Fruit fly (Drosophila melanogaster) whole organism, embryonic: Measurements from ENCODE around the gene Gdh.

ENCODE experiments used
- BtbVII ChIP-seq: fragments of 200-800 bp; sonication (Bioruptor generic); optimal IDR thresholded peaks from 3 replicates; lab custom pipeline; 2017; ENCODE audit warnings: missing biosample characterization, mild to moderate bottlenecking, missing genetic modification characterization
- Bteb2 ChIP-seq: fragments of 200-800 bp; sonication (Bioruptor generic); optimal IDR thresholded peaks from 2 replicates; lab custom pipeline; 2016; ENCODE audit warnings: missing biosample characterization, missing genetic modification characterization
- CG13894 ChIP-seq: fragments of 200-800 bp; sonication (Bioruptor generic); optimal IDR thresholded peaks from 3 replicates; lab custom pipeline; 2018; ENCODE audit warnings: missing biosample characterization, mild to moderate bottlenecking, missing genetic modification characterization, moderate library complexity
- CG15269 ChIP-seq: fragments of 200-800 bp; sonication (Bioruptor generic); optimal IDR thresholded peaks from 2 replicates; lab custom pipeline; 2018; ENCODE audit warnings: missing biosample characterization, mild to moderate bottlenecking, missing genetic modification characterization, moderate library complexity
- CG1602 ChIP-seq: fragments of 200-800 bp; sonication (Bioruptor generic); optimal IDR thresholded peaks from 3 replicates; lab custom pipeline; 2016; ENCODE audit warnings: missing biosample characterization, missing genetic modification characterization
- CG17328 ChIP-seq: fragments of 200-800 bp; sonication (Bioruptor generic); IDR thresholded peaks from 2 replicates; pipeline ENCODE4 v1.3.6; 2022; ENCODE audit warnings: missing biosample characterization, missing genetic modification characterization
- CG17802 ChIP-seq: fragments of 200-800 bp; sonication (Bioruptor generic); optimal IDR thresholded peaks from 2 replicates; lab custom pipeline; 2018; ENCODE audit warnings: missing biosample characterization, mild to moderate bottlenecking, missing genetic modification characterization, moderate library complexity
- CG18764 ChIP-seq: fragments of 200-800 bp; sonication (Bioruptor generic); optimal IDR thresholded peaks from 3 replicates; lab custom pipeline; 2016; ENCODE audit warnings: missing biosample characterization, missing genetic modification characterization
- CG2116 ChIP-seq: fragments of 200-800 bp; sonication (Bioruptor generic); optimal IDR thresholded peaks from 3 replicates; lab custom pipeline; 2018; ENCODE audit warnings: missing biosample characterization, mild to moderate bottlenecking, missing genetic modification characterization
- CG2199 ChIP-seq: fragments of 200-800 bp; sonication (Bioruptor generic); IDR thresholded peaks from 3 replicates; pipeline ENCODE4 v1.3.6; 2022; ENCODE audit warnings: missing biosample characterization, missing genetic modification characterization
- CG32532 ChIP-seq: fragments of 200-800 bp; sonication (Bioruptor generic); IDR thresholded peaks from 2 replicates; pipeline ENCODE4 v1.3.6; 2022; ENCODE audit warnings: missing biosample characterization, missing genetic modification characterization
- CG4404 ChIP-seq: fragments of 200-800 bp; sonication (Bioruptor generic); IDR thresholded peaks from 2 replicates; pipeline ENCODE4 v1.3.6; 2022; ENCODE audit warnings: missing biosample characterization, missing genetic modification characterization
- CG4707 ChIP-seq: fragments of 200-800 bp; sonication (Bioruptor generic); optimal IDR thresholded peaks from 2 replicates; lab custom pipeline; 2018; ENCODE audit warnings: missing biosample characterization, mild to moderate bottlenecking, missing genetic modification characterization, moderate library complexity
- CG7357 ChIP-seq: fragments of 200-800 bp; sonication (Bioruptor generic); IDR thresholded peaks from 3 replicates; pipeline ENCODE4 v1.3.6; 2022; ENCODE audit warnings: missing biosample characterization, missing genetic modification characterization
- CG7556 ChIP-seq: fragments of 200-800 bp; sonication (Bioruptor generic); optimal IDR thresholded peaks from 2 replicates; lab custom pipeline; 2017; ENCODE audit warnings: missing biosample characterization, mild to moderate bottlenecking, missing genetic modification characterization
- CG8478 ChIP-seq: fragments of >200 bp; optimal IDR thresholded peaks from 2 replicates; lab custom pipeline; 2018
- CG9797 ChIP-seq: fragments of 200-800 bp; sonication (Bioruptor generic); optimal IDR thresholded peaks from 3 replicates; lab custom pipeline; 2018; ENCODE audit warnings: missing biosample characterization, mild to moderate bottlenecking, missing genetic modification characterization
- CHES-1-like ChIP-seq: fragments of 200-800 bp; sonication (Bioruptor generic); optimal IDR thresholded peaks from 2 replicates; lab custom pipeline; 2016; ENCODE audit warnings: missing biosample characterization, missing genetic modification characterization
- Camta ChIP-seq: fragments of 200-800 bp; sonication (Bioruptor generic); optimal IDR thresholded peaks from 2 replicates; lab custom pipeline; 2016; ENCODE audit warnings: missing biosample characterization, missing genetic modification characterization
- Dbx ChIP-seq: fragments of 200-800 bp; sonication (Bioruptor generic); IDR thresholded peaks from 3 replicates; pipeline ENCODE4 v1.3.6; 2022; ENCODE audit warnings: missing biosample characterization, missing genetic modification characterization
- Dip2 ChIP-seq: fragments of 200-800 bp; sonication (Bioruptor generic); IDR thresholded peaks from 2 replicates; pipeline ENCODE4 v1.3.6; 2022; ENCODE audit warnings: missing biosample characterization, missing genetic modification characterization
- Mrtf ChIP-seq: fragments of 200-800 bp; sonication (Bioruptor generic); IDR thresholded peaks from 3 replicates; pipeline ENCODE4 v1.3.6; 2022; ENCODE audit warnings: missing biosample characterization, missing genetic modification characterization
- Side ChIP-seq: fragments of 200-800 bp; sonication (Bioruptor generic); optimal IDR thresholded peaks from 2 replicates; lab custom pipeline; 2016; ENCODE audit warnings: missing biosample characterization, missing genetic modification characterization
- Sox100B ChIP-seq: fragments of 200-800 bp; sonication (Bioruptor generic); optimal IDR thresholded peaks from 3 replicates; lab custom pipeline; 2018; ENCODE audit warnings: missing biosample characterization, mild to moderate bottlenecking, missing genetic modification characterization
- Sox102F ChIP-seq: fragments of 200-800 bp; sonication (Bioruptor generic); optimal IDR thresholded peaks from 2 replicates; lab custom pipeline; 2018; ENCODE audit warnings: missing biosample characterization, mild to moderate bottlenecking, missing genetic modification characterization, moderate library complexity
- YL-1 ChIP-seq: fragments of 200-800 bp; sonication (Bioruptor generic); optimal IDR thresholded peaks from 3 replicates; lab custom pipeline; 2017; ENCODE audit warnings: missing biosample characterization, mild to moderate bottlenecking, missing genetic modification characterization
- bab2 ChIP-seq: fragments of 200-800 bp; sonication (Bioruptor generic); optimal IDR thresholded peaks from 2 replicates; lab custom pipeline; 2016; ENCODE audit warnings: missing biosample characterization, missing genetic modification characterization
- bowl ChIP-seq: fragments of 200-800 bp; sonication (Bioruptor generic); IDR thresholded peaks from 2 replicates; pipeline ENCODE4 v1.3.6; 2022; ENCODE audit warnings: missing biosample characterization, missing genetic modification characterization
- bsh ChIP-seq, 2 experiments: fragments of 200-800 bp; sonication (Bioruptor generic); optimal IDR thresholded peaks; 2 replicates each; lab custom pipeline; 2017 to 2018; ENCODE audit warnings: mild to moderate bottlenecking in 2 of 2, missing biosample characterization in 2 of 2, missing genetic modification characterization in 2 of 2, moderate library complexity in 1 of 2
- btn ChIP-seq: fragments of 200-800 bp; sonication (Bioruptor generic); optimal IDR thresholded peaks from 2 replicates; lab custom pipeline; 2016; ENCODE audit warnings: missing biosample characterization, missing genetic modification characterization
- chm ChIP-seq: fragments of 200-800 bp; sonication (Bioruptor generic); IDR thresholded peaks from 2 replicates; pipeline ENCODE4 v1.3.6; 2022; ENCODE audit warnings: missing biosample characterization, missing genetic modification characterization
- ems ChIP-seq: fragments of 200-800 bp; sonication (Bioruptor generic); optimal IDR thresholded peaks from 3 replicates; lab custom pipeline; 2016; ENCODE audit warnings: missing biosample characterization, missing genetic modification characterization
- fd64A ChIP-seq: fragments of 200-800 bp; sonication (Bioruptor generic); optimal IDR thresholded peaks from 3 replicates; lab custom pipeline; 2018; ENCODE audit warnings: missing biosample characterization, mild to moderate bottlenecking, missing genetic modification characterization
- hbn ChIP-seq: fragments of 200-800 bp; sonication (Bioruptor generic); IDR thresholded peaks from 2 replicates; pipeline ENCODE4 v1.3.6; 2022; ENCODE audit warnings: missing biosample characterization, missing genetic modification characterization; ENCODE audit not compliant: partially characterized antibody
- her ChIP-seq: fragments of 200-800 bp; sonication (Bioruptor generic); optimal IDR thresholded peaks from 2 replicates; lab custom pipeline; 2016; ENCODE audit warnings: missing biosample characterization, missing genetic modification characterization
- insv ChIP-seq, 2 experiments: fragments of 200-800 bp; sonication (Bioruptor generic); optimal IDR thresholded peaks; 3 replicates each; lab custom pipeline; 2016 to 2018; ENCODE audit warnings: missing biosample characterization in 2 of 2, missing genetic modification characterization in 2 of 2
- jigr1 ChIP-seq: fragments of 200-800 bp; sonication (Bioruptor generic); IDR thresholded peaks from 3 replicates; pipeline ENCODE4 v1.3.6; 2022; ENCODE audit warnings: missing biosample characterization, missing genetic modification characterization
- lmd ChIP-seq: fragments of 200-800 bp; sonication (Bioruptor generic); IDR thresholded peaks from 2 replicates; pipeline ENCODE4 v1.3.6; 2022; ENCODE audit warnings: missing biosample characterization, missing genetic modification characterization
- luna ChIP-seq: fragments of 200-800 bp; sonication (Bioruptor generic); optimal IDR thresholded peaks from 2 replicates; lab custom pipeline; 2016; ENCODE audit warnings: missing biosample characterization, missing genetic modification characterization
- nom ChIP-seq: fragments of 200-800 bp; sonication (Bioruptor generic); optimal IDR thresholded peaks from 2 replicates; lab custom pipeline; 2017; ENCODE audit warnings: missing biosample characterization, missing genetic modification characterization, mild to moderate bottlenecking, moderate library complexity, missing genetic modification reagents
- p53 ChIP-seq: fragments of 200-800 bp; sonication (Bioruptor generic); optimal IDR thresholded peaks from 2 replicates; lab custom pipeline; 2016; ENCODE audit warnings: missing biosample characterization, missing genetic modification characterization
- pum ChIP-seq: fragments of 200-800 bp; sonication (Bioruptor generic); optimal IDR thresholded peaks from 2 replicates; lab custom pipeline; 2016; ENCODE audit warnings: missing biosample characterization, missing genetic modification characterization
- ro ChIP-seq: fragments of 200-800 bp; sonication (Bioruptor generic); IDR thresholded peaks from 2 replicates; pipeline ENCODE4 v1.3.6; 2022; ENCODE audit warnings: missing biosample characterization, missing genetic modification characterization
- run ChIP-seq: fragments of 200-800 bp; sonication (Bioruptor generic); optimal IDR thresholded peaks from 3 replicates; lab custom pipeline; 2018; ENCODE audit warnings: missing biosample characterization, mild to moderate bottlenecking, missing genetic modification characterization
- schlank ChIP-seq: fragments of 200-800 bp; sonication (Bioruptor generic); optimal IDR thresholded peaks from 2 replicates; lab custom pipeline; 2018; ENCODE audit warnings: missing biosample characterization, mild to moderate bottlenecking, missing genetic modification characterization
- shn ChIP-seq: fragments of 200-800 bp; sonication (Bioruptor generic); optimal IDR thresholded peaks from 3 replicates; lab custom pipeline; 2016; ENCODE audit warnings: missing biosample characterization, missing genetic modification characterization
- ssp ChIP-seq: fragments of 200-800 bp; sonication (Bioruptor generic); IDR thresholded peaks from 2 replicates; pipeline ENCODE4 v1.3.6; 2022; ENCODE audit warnings: missing biosample characterization, missing genetic modification characterization
- tio ChIP-seq: fragments of 200-800 bp; sonication (Bioruptor generic); optimal IDR thresholded peaks from 2 replicates; lab custom pipeline; 2017; ENCODE audit warnings: missing biosample characterization, missing genetic modification characterization, inconsistent platforms
- z ChIP-seq: fragments of 200-800 bp; sonication (Bioruptor generic); IDR thresholded peaks from 3 replicates; pipeline ENCODE4 v1.3.6; 2022; ENCODE audit warnings: missing biosample characterization, missing genetic modification characterization
- zf30C ChIP-seq: fragments of 200-800 bp; sonication (Bioruptor generic); optimal IDR thresholded peaks from 3 replicates; lab custom pipeline; 2018; ENCODE audit warnings: missing biosample characterization, mild to moderate bottlenecking, missing genetic modification characterization

Gdh gene

DNA sequence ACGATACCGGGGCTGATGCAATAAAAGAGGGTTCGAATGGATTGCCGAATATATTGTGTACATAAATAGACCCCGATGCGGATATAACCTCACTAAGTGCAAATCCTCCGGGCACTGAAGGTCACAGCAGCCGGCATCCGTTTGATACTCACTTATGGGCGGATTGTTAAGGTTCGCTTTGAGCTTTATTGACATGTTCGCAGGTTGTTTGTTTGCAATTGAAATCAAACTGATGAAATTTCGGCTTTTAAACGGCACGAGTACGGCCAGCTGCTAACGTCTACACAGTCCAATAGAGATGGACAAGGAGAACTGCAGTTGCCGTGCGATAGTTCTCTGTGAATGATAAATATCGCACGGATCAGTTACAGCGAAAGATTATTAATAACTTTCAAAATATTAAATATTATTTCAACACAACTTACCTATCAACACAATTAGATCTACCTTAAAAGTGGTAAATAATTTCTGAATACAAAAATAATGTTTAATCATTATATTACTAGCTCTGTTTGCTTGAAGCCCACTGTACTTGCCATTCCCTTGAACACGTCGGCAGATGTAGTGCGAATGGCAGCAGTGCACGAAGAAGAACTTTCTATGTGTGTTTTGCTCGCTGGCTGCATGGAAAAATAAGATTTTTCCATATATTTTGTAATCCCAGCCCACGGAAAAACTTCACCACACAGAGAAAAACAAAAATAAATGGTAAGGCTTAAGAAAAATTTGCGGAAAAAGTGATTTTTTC is 15.4 kb upstream of the Gdh start, which contains the start of the genes GluProRS and AP-1sigma (continued):
- TF ChIP-seq Dip2: peak; percentile 32; the same call in 1 of the 2 replicates
- 0 out of 3 replicates have a peak, but pooled peaks have one; percentile 53 for TF ChIP-seq z (GFP tag; lab: Robert Waterston, UW)
- TF ChIP-seq CG17802 (tag; lab: Kevin White, UChicago): peak; percentile 70
- peak; percentile 38 for TF ChIP-seq luna (GFP tag; lab: Kevin White, UChicago)
- peak; percentile 85 for TF ChIP-seq bab2 (GFP tag; lab: Kevin White, UChicago)
- TF ChIP-seq Mrtf (GFP tag; lab: Robert Waterston, UW): peak; percentile 95
- peak; percentile 89 for TF ChIP-seq jigr1 (GFP tag; lab: Robert Waterston, UW)
- peak; percentile 42 for TF ChIP-seq btn (GFP tag; lab: Kevin White, UChicago)
- TF ChIP-seq CG15269 (tag; lab: Kevin White, UChicago): peak; percentile 87
- peak; percentile 90 for TF ChIP-seq Sox102F (GFP tag; lab: Kevin White, UChicago)
- peak; percentile 88 for TF ChIP-seq pum (GFP tag; lab: Kevin White, UChicago)
- peak; percentile 79 for TF ChIP-seq ro (GFP tag; lab: Robert Waterston, UW)
- peak in 1 of 2 experiments; percentile 30 for TF ChIP-seq insv (GFP tag; optimal IDR thresholded peaks at IDR 0.05; lab: Kevin White, UChicago)
- no peak for TF ChIP-seq fd64A (GFP tag; lab: Kevin White, UChicago)
- TF ChIP-seq bsh (GFP tag; optimal IDR thresholded peaks at IDR 0.05; lab: Kevin White, UChicago): peak in 1 of 2 experiments; percentile 87
- TF ChIP-seq shn (GFP tag; lab: Kevin White, UChicago): peak; percentile 71
- peak; percentile 95 for TF ChIP-seq CG32532 (GFP tag; lab: Robert Waterston, UW)
- peak; percentile 82 for TF ChIP-seq Sox100B (GFP tag; lab: Kevin White, UChicago)
- TF ChIP-seq hbn: peak; percentile 79
- TF ChIP-seq CG7357 (GFP tag; lab: Robert Waterston, UW): peak; percentile 91
- TF ChIP-seq YL-1 (GFP tag; lab: Kevin White, UChicago): peak; percentile 81
- TF ChIP-seq BtbVII (GFP tag; lab: Kevin White, UChicago): peak; percentile 39
- TF ChIP-seq CG2116 (GFP tag; lab: Kevin White, UChicago): peak; percentile 70
- TF ChIP-seq CG9797 (GFP tag; lab: Kevin White, UChicago): peak; percentile 27
- TF ChIP-seq ssp (GFP tag; lab: Robert Waterston, UW): peak; percentile 91
- peak; percentile 67 for TF ChIP-seq bowl
- TF ChIP-seq Dbx (GFP tag; lab: Robert Waterston, UW): peak; percentile 98
- TF ChIP-seq Side (GFP tag; lab: Kevin White, UChicago): peak; percentile 60
- TF ChIP-seq CG18764: peak; percentile 88
- peak; percentile 82 for TF ChIP-seq CG7556 (GFP tag; lab: Kevin White, UChicago)
- TF ChIP-seq CHES-1-like: peak; percentile 78
- peak; percentile 22 for TF ChIP-seq nom (GFP tag; lab: Kevin White, UChicago)
- TF ChIP-seq schlank (tag; lab: Kevin White, UChicago): peak; percentile 59
- TF ChIP-seq CG4404 (GFP tag; lab: Robert Waterston, UW): peak; percentile 96
- TF ChIP-seq tio (GFP tag; lab: Kevin White, UChicago): peak; percentile 87
- peak; percentile 39 for TF ChIP-seq run (tag; lab: Kevin White, UChicago)
- peak; percentile 69 for TF ChIP-seq CG8478
- peak; percentile 80 for TF ChIP-seq Camta (GFP tag; lab: Kevin White, UChicago)
- peak; percentile 96 for TF ChIP-seq CG4707
- peak; percentile 46 for TF ChIP-seq her
- TF ChIP-seq Bteb2: peak; percentile 76
- TF ChIP-seq CG1602 (GFP tag; lab: Kevin White, UChicago): peak; percentile 94
- TF ChIP-seq CG2199 (GFP tag; lab: Robert Waterston, UW): peak; percentile 92
- no peak for TF ChIP-seq CG13894 (tag; lab: Kevin White, UChicago)
- peak; percentile 87 for TF ChIP-seq ems (GFP tag; lab: Kevin White, UChicago)
- peak; percentile 95 for TF ChIP-seq CG17328 (GFP tag; lab: Robert Waterston, UW)
- TF ChIP-seq zf30C: no peak
- peak; percentile 97 for TF ChIP-seq lmd
- TF ChIP-seq chm (GFP tag; lab: Robert Waterston, UW): peak; percentile 93
- TF ChIP-seq p53 (GFP tag; lab: Kevin White, UChicago): peak; percentile 58
